Fruit fly (Drosophila melanogaster) whole organism, wandering third instar larva: ENCODE measurements around the gene danr.

Experiments
- Abd-B ChIP-seq: fragments of >200 bp; optimal IDR thresholded peaks from 2 replicates; lab custom pipeline; 2017; ENCODE audit warnings: missing biosample characterization, missing genetic modification characterization
- CG32264 ChIP-seq: fragments of 200-800 bp; sonication (Bioruptor generic); optimal IDR thresholded peaks from 2 replicates; lab custom pipeline; 2016; ENCODE audit warnings: missing biosample characterization, missing genetic modification characterization
- CG9705 ChIP-seq: fragments of 200-800 bp; sonication (Bioruptor generic); optimal IDR thresholded peaks from 2 replicates; lab custom pipeline; 2018; ENCODE audit warnings: missing biosample characterization, mild to moderate bottlenecking, missing genetic modification characterization
- CrebA ChIP-seq: fragments of 200-800 bp; sonication (Bioruptor generic); optimal IDR thresholded peaks from 2 replicates; lab custom pipeline; 2016; ENCODE audit warnings: missing biosample characterization, mild to moderate bottlenecking, missing genetic modification characterization, borderline replicate concordance
- Dfd ChIP-seq: fragments of >200 bp; optimal IDR thresholded peaks from 2 replicates; lab custom pipeline; 2017; ENCODE audit warnings: missing biosample characterization, missing genetic modification characterization
- Dif ChIP-seq: fragments of 200-275, 200-300 bp; sonication (Bioruptor generic); optimal IDR thresholded peaks from 2 replicates; lab custom pipeline; 2018; ENCODE audit warnings: missing biosample characterization, missing genetic modification characterization; ENCODE audit not compliant: partially characterized antibody
- GATAd ChIP-seq: sonication (Bioruptor generic); optimal IDR thresholded peaks from 2 replicates; lab custom pipeline; 2016; ENCODE audit warnings: missing biosample characterization, missing genetic modification characterization
- HLH106 ChIP-seq: fragments of 200-800 bp; optimal IDR thresholded peaks from 3 replicates; lab custom pipeline; 2019; ENCODE audit warnings: missing biosample characterization, mild to moderate bottlenecking, missing genetic modification characterization, moderate library complexity
- Hnf4 ChIP-seq: fragments of 200-800 bp; sonication (Bioruptor generic); optimal IDR thresholded peaks from 2 replicates; lab custom pipeline; 2016; ENCODE audit warnings: missing biosample characterization, mild to moderate bottlenecking, missing genetic modification characterization
- Hr78 ChIP-seq: fragments of >200 bp; optimal IDR thresholded peaks from 2 replicates; lab custom pipeline; 2017; ENCODE audit warnings: missing biosample characterization, missing genetic modification characterization
- Hr83 ChIP-seq: fragments of 200-300 bp; sonication (Bioruptor generic); optimal IDR thresholded peaks from 2 replicates; lab custom pipeline; 2016; ENCODE audit warnings: missing biosample characterization, mild to moderate bottlenecking, missing genetic modification characterization, moderate library complexity; ENCODE audit not compliant: poor library complexity, severe bottlenecking
- Jra ChIP-seq: sonication (Bioruptor generic); optimal IDR thresholded peaks from 2 replicates; lab custom pipeline; 2016; ENCODE audit warnings: missing biosample characterization, missing genetic modification characterization
- Mio ChIP-seq: sonication (Bioruptor generic); optimal IDR thresholded peaks from 2 replicates; lab custom pipeline; 2016; ENCODE audit warnings: missing biosample characterization, missing genetic modification characterization
- Myc ChIP-seq: fragments of >200 bp; optimal IDR thresholded peaks from 2 replicates; lab custom pipeline; 2017
- N ChIP-seq: fragments of >200 bp; optimal IDR thresholded peaks from 2 replicates; lab custom pipeline; 2018; ENCODE audit warnings: missing biosample characterization, missing external identifiers, missing genetic modification characterization
- OdsH ChIP-seq: fragments of 200-800 bp; sonication (Bioruptor generic); optimal IDR thresholded peaks from 2 replicates; lab custom pipeline; 2016; ENCODE audit warnings: missing biosample characterization, mild to moderate bottlenecking, missing genetic modification characterization
- Rel ChIP-seq, 2 experiments: fragments of 200-800 bp; sonication (Bioruptor generic) in 1 of 2; optimal IDR thresholded peaks; 2 replicates in 1 of 2; 3 replicates in 1 of 2; lab custom pipeline; 2016 to 2019; ENCODE audit warnings: mild to moderate bottlenecking in 2 of 2, missing biosample characterization in 2 of 2, missing genetic modification characterization in 2 of 2, moderate library complexity in 1 of 2
- Sp1 ChIP-seq: fragments of 200-800 bp; sonication (Bioruptor generic); optimal IDR thresholded peaks from 3 replicates; lab custom pipeline; 2019; ENCODE audit warnings: missing biosample characterization, mild to moderate bottlenecking, missing genetic modification characterization, moderate library complexity
- Vsx2 ChIP-seq: fragments of 200-300, 225-300 bp; sonication (Bioruptor generic); optimal IDR thresholded peaks from 2 replicates; lab custom pipeline; 2018; ENCODE audit warnings: missing biosample characterization, missing genetic modification characterization; ENCODE audit not compliant: partially characterized antibody
- br ChIP-seq: fragments of 200-800 bp; sonication (Bioruptor generic); optimal IDR thresholded peaks from 2 replicates; lab custom pipeline; 2016; ENCODE audit warnings: missing biosample characterization, missing genetic modification characterization
- brk ChIP-seq: fragments of 200-800 bp; sonication (Bioruptor generic); optimal IDR thresholded peaks from 2 replicates; lab custom pipeline; 2016; ENCODE audit warnings: missing biosample characterization, mild to moderate bottlenecking, missing genetic modification characterization
- dl ChIP-seq, 2 experiments: fragments of 175-275, 200-275 bp in 1 of 2; fragments of 200-275 bp in 1 of 2; sonication (Bioruptor generic); optimal IDR thresholded peaks; lab custom pipeline; 2018; ENCODE audit warnings: mild to moderate bottlenecking in 2 of 2, missing biosample characterization in 2 of 2, missing genetic modification characterization in 2 of 2, moderate library complexity in 2 of 2; ENCODE audit not compliant: partially characterized antibody in 2 of 2, insufficient read depth in 1 of 2
- dmrt93B ChIP-seq: fragments of 200-800 bp; sonication (Bioruptor generic); optimal IDR thresholded peaks from 2 replicates; lab custom pipeline; 2018; ENCODE audit warnings: missing biosample characterization, mild to moderate bottlenecking, missing genetic modification characterization
- dsf ChIP-seq: sonication (Bioruptor generic); optimal IDR thresholded peaks from 2 replicates; lab custom pipeline; 2016; ENCODE audit warnings: missing biosample characterization, missing genetic modification characterization, borderline replicate concordance
- ey ChIP-seq: fragments of 200-800 bp; sonication (Bioruptor generic); optimal IDR thresholded peaks from 2 replicates; lab custom pipeline; 2016; ENCODE audit warnings: missing biosample characterization, missing genetic modification characterization
- foxo ChIP-seq, 2 experiments: fragments of 200-800 bp; sonication (Bioruptor generic); optimal IDR thresholded peaks; 2 replicates in 1 of 2; 3 replicates in 1 of 2; lab custom pipeline; 2016 to 2017; ENCODE audit warnings: missing biosample characterization in 2 of 2, missing genetic modification characterization in 2 of 2
- fru ChIP-seq: fragments of 200-800 bp; sonication (Bioruptor generic); optimal IDR thresholded peaks from 3 replicates; lab custom pipeline; 2016; ENCODE audit warnings: missing biosample characterization, mild to moderate bottlenecking, missing genetic modification characterization
- h ChIP-seq: fragments of 200-800 bp; sonication (Bioruptor generic); optimal IDR thresholded peaks from 3 replicates; lab custom pipeline; 2016; ENCODE audit warnings: missing biosample characterization, mild to moderate bottlenecking, missing genetic modification characterization
- jim ChIP-seq: fragments of 175-275, 200-325 bp; sonication (Bioruptor generic); optimal IDR thresholded peaks from 2 replicates; lab custom pipeline; 2016; ENCODE audit warnings: missing biosample characterization, mild to moderate bottlenecking, missing genetic modification characterization
- lola ChIP-seq: fragments of >200 bp; optimal IDR thresholded peaks from 2 replicates; lab custom pipeline; 2017; ENCODE audit warnings: missing biosample characterization, missing genetic modification characterization
- pan ChIP-seq: fragments of >200 bp; optimal IDR thresholded peaks from 2 replicates; lab custom pipeline; 2017
- psq ChIP-seq: fragments of 200-800 bp; sonication (Bioruptor generic); optimal IDR thresholded peaks from 3 replicates; lab custom pipeline; 2017; ENCODE audit warnings: missing biosample characterization, mild to moderate bottlenecking, missing genetic modification characterization, moderate library complexity
- rgr ChIP-seq: fragments of 200-800 bp; sonication (Bioruptor generic); optimal IDR thresholded peaks from 3 replicates; lab custom pipeline; 2016; ENCODE audit warnings: missing biosample characterization, mild to moderate bottlenecking, missing genetic modification characterization
- sage ChIP-seq: fragments of 200-800 bp; sonication (Bioruptor generic); optimal IDR thresholded peaks from 2 replicates; lab custom pipeline; 2016; ENCODE audit warnings: missing biosample characterization, mild to moderate bottlenecking, missing genetic modification characterization
- sv ChIP-seq: fragments of 200-800 bp; sonication (Bioruptor generic); optimal IDR thresholded peaks from 3 replicates; lab custom pipeline; 2016; ENCODE audit warnings: missing biosample characterization, missing genetic modification characterization
- tai ChIP-seq: sonication (Bioruptor generic); optimal IDR thresholded peaks from 2 replicates; lab custom pipeline; 2016; ENCODE audit warnings: missing biosample characterization, missing genetic modification characterization
- usp ChIP-seq: fragments of >200 bp; optimal IDR thresholded peaks from 2 replicates; lab custom pipeline; 2017; ENCODE audit warnings: missing biosample characterization, missing genetic modification characterization
- woc ChIP-seq: sonication (Bioruptor generic); optimal IDR thresholded peaks from 2 replicates; lab custom pipeline; 2016; ENCODE audit warnings: missing biosample characterization, mild to moderate bottlenecking, missing genetic modification characterization

Gene danr

DNA sequence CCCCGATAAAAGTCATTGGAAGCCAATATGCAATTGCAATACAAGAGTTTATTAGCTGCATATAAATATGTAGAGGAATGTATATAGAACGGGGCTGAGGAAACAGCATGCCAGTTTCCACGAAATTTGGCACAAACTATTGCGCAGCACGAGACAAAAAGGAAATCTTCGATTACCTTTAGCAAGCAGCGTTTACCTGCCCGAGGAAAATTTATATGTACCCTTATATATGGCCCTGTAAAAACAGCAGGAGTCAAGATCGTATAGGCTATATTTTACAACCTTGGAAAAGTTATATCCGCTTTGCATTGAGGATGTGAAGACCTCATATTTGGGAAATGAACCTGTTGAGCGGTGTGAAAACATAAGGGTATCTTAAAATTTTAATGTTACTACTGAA lies 34.5 kb downstream of the danr start:
- no peak for TF ChIP-seq woc (GFP tag; lab: Kevin White, UChicago)
- no peak for TF ChIP-seq dl (GFP tag; optimal IDR thresholded peaks at IDR 0.05; lab: Kevin White, UChicago; ENCODE audit: insufficient read depth in 1 of 2, partially characterized antibody in 2 of 2)
- no peak for TF ChIP-seq GATAd (GFP tag; lab: Kevin White, UChicago)
- TF ChIP-seq sv (GFP tag; lab: Kevin White, UChicago) = no peak
- TF ChIP-seq rgr (GFP tag; lab: Kevin White, UChicago) = no peak

DNA sequence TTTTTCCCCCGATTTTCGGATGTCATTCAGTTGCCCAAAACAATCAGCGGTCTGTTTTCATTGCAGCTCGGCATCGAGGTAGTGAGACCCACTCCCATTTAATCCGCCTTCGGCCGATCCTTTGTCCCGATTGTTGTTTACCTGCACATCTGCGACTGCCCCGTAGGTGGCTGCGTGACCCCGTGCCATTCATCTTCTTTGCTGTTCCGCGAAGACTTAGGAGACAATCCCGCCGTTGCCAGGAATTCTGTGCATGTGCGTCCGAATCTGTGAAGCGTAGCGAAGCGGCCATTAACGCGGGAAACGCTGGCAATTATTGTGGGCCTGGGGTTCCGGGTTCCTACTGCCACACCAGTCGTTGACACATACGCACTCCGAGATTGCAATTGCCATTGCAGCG lies 35.1 kb downstream of the danr start:
- no peak for TF ChIP-seq Sp1 (GFP tag; lab: Kevin White, UChicago)
- TF ChIP-seq HLH106 (tag; lab: Kevin White, UChicago) = no peak
- TF ChIP-seq Jra (GFP tag; lab: Kevin White, UChicago) = no peak
- TF ChIP-seq lola (GFP tag; lab: Kevin White, UChicago) = no peak
- TF ChIP-seq OdsH = no peak
- TF ChIP-seq brk (GFP tag; lab: Kevin White, UChicago) = no peak
- TF ChIP-seq psq (GFP tag; lab: Kevin White, UChicago) = no peak
- TF ChIP-seq Dfd (GFP tag; lab: Kevin White, UChicago) = no peak
- no peak for TF ChIP-seq jim (GFP tag; lab: Kevin White, UChicago)
- TF ChIP-seq Hr78 (GFP tag; lab: Kevin White, UChicago) = no peak
- TF ChIP-seq Myc (lab: Kevin White, UChicago) = no peak
- no peak for TF ChIP-seq Mio (GFP tag; lab: Kevin White, UChicago)
- no peak for TF ChIP-seq Abd-B (GFP tag; lab: Kevin White, UChicago)
- TF ChIP-seq Hr83 (GFP tag; lab: Kevin White, UChicago) = no peak
- no peak for TF ChIP-seq br
- no peak for TF ChIP-seq sv (GFP tag; lab: Kevin White, UChicago)

DNA sequence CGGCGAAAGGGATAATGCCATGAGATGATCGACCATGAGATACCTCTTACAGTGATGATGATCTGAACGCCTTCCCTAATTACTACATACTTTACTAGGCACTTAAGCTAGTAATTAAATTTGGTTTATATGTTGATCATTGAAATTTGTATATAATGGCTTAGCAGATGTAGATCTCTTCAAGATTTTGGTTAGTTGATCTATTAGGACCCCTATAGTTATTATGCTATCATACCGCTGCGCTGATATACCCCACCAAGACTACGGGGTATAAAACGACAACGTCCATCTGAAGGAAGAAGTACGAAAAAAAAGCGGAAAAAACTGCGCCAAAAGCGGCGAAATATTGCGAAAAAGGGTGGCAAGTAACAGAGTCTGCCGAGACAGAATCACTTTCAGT lies 36.4 kb downstream of the danr start:
- no peak for TF ChIP-seq CG32264 (GFP tag; lab: Kevin White, UChicago)
- peak; percentile 59 for TF ChIP-seq h (GFP tag; lab: Kevin White, UChicago)
- no peak for TF ChIP-seq Hr78 (GFP tag; lab: Kevin White, UChicago)
- TF ChIP-seq foxo (GFP tag; optimal IDR thresholded peaks at IDR 0.05; lab: Kevin White, UChicago) = peak in 1 of 2 experiments; percentile 79
- TF ChIP-seq Mio (GFP tag; lab: Kevin White, UChicago) = no peak
- TF ChIP-seq CrebA (GFP tag; lab: Kevin White, UChicago) = no peak
- no peak for TF ChIP-seq Abd-B (GFP tag; lab: Kevin White, UChicago)
- TF ChIP-seq dmrt93B = peak; percentile 64
- TF ChIP-seq HLH106 (tag; lab: Kevin White, UChicago) = peak; percentile 78
- no peak for TF ChIP-seq Dif (GFP tag; lab: Kevin White, UChicago)
- peak; percentile 46 for TF ChIP-seq pan (lab: Kevin White, UChicago)
- no peak for TF ChIP-seq jim (GFP tag; lab: Kevin White, UChicago)
- no peak for TF ChIP-seq GATAd (GFP tag; lab: Kevin White, UChicago)
- TF ChIP-seq Jra (GFP tag; lab: Kevin White, UChicago) = peak; percentile 18
- TF ChIP-seq Dfd (GFP tag; lab: Kevin White, UChicago) = no peak
- peak; percentile 87 for TF ChIP-seq woc (GFP tag; lab: Kevin White, UChicago)
- peak; percentile 57 for TF ChIP-seq rgr (GFP tag; lab: Kevin White, UChicago)
- peak; percentile 78 for TF ChIP-seq ey (GFP tag; lab: Kevin White, UChicago)
- TF ChIP-seq psq (GFP tag; lab: Kevin White, UChicago) = peak; percentile 67
- no peak for TF ChIP-seq sage
- peak; percentile 64 for TF ChIP-seq OdsH
- no peak for TF ChIP-seq usp
- peak; percentile 70 for TF ChIP-seq br
- no peak for TF ChIP-seq lola (GFP tag; lab: Kevin White, UChicago)
- peak; percentile 56 for TF ChIP-seq Hnf4 (GFP tag; lab: Kevin White, UChicago)
- TF ChIP-seq CG9705 (GFP tag; lab: Kevin White, UChicago) = peak; percentile 39
- TF ChIP-seq tai (GFP tag; lab: Kevin White, UChicago) = no peak
- TF ChIP-seq Rel (GFP tag; optimal IDR thresholded peaks at IDR 0.05; lab: Kevin White, UChicago) = no peak
- TF ChIP-seq Rel (tag; optimal IDR thresholded peaks at IDR 0.05; lab: Kevin White, UChicago) = peak; percentile 2
- peak; percentile 47 for TF ChIP-seq brk (GFP tag; lab: Kevin White, UChicago)
- TF ChIP-seq Myc (lab: Kevin White, UChicago) = no peak
- TF ChIP-seq dl (GFP tag; optimal IDR thresholded peaks at IDR 0.05; lab: Kevin White, UChicago; ENCODE audit: insufficient read depth in 1 of 2, partially characterized antibody in 2 of 2) = no peak
- peak; percentile 80 for TF ChIP-seq fru (GFP tag; lab: Kevin White, UChicago)
- TF ChIP-seq Vsx2 (GFP tag; lab: Kevin White, UChicago) = no peak
- TF ChIP-seq dsf (GFP tag; lab: Kevin White, UChicago) = no peak
- no peak for TF ChIP-seq N (GFP tag; lab: Kevin White, UChicago)
- TF ChIP-seq Sp1 (GFP tag; lab: Kevin White, UChicago) = peak; percentile 70
- TF ChIP-seq Hr83 (GFP tag; lab: Kevin White, UChicago) = no peak
- TF ChIP-seq sv (GFP tag; lab: Kevin White, UChicago) = no peak
